Worm (Caenorhabditis elegans): Measurements from ENCODE around the gene ani-3.

- no peak for TF ChIP-seq ref-1 (GFP tag; conservative IDR thresholded peaks at IDR 0.05)
- no peak for TF ChIP-seq cog-1 (tag; optimal IDR thresholded peaks at IDR 0.05)
- no peak for TF ChIP-seq ztf-29 (GFP tag; IDR thresholded peaks at IDR 0.05)
- no peak for TF ChIP-seq flt-1 (GFP tag; IDR thresholded peaks at IDR 0.05)
- TF ChIP-seq ztf-23 (GFP tag; IDR thresholded peaks at IDR 0.05) = no peak
- TF ChIP-seq klf-2 (GFP tag; conservative IDR thresholded peaks at IDR 0.05) = no peak
- no peak for TF ChIP-seq T22C8.4 (GFP tag; IDR thresholded peaks at IDR 0.05)
- no peak for TF ChIP-seq tab-1 (GFP tag; IDR thresholded peaks at IDR 0.05)
Observed at ce11 chrV:19724589-19724988, 27.1 kb downstream of the ani-3 start.

Data from whole organism, midembryonic.